4 fruit fly cellular contexts compared by ENCODE assay signal in the genomic region with DNA sequence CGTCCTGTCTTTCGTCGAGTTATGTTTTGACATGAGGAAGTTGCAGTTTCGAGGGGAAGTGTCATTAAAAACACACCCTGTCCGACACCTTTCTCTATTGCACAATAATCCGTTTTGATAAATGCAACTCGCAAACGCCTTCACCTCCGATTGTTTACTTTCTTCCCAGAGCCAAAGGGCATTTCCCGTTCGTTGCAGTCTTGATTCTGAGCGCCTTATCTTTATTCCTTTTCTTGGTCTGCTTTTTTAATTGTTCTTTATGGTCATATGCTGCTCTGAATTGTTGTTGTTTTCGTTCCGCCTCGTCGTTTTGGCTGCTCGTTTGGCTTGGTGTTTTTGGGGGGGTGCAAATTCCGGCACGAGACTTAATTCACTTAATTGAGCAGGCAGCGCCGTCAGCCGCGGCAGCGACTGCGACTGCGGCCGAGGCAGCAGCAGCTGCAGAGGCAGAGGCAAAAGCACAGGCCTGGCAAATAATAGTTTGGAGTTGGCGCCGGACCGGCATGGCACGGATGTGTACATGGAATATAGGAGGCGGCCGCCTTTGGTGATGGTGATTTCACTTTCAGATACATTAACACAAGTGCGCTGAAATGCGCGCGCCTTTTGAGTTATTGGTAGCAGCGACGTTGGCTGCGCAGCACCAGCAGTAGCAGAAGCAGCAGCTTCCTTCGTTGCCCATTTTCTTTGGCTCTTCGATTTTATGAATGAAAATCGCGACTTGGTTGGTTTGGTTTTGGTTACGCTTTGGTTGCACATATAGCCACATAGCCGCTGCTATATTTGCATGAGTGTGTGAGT.
TF ChIP-seq lines count a peak whose summit lies in the region.

No protein-coding gene starts in this region.

- TF ChIP-seq CTCF in whole organism, embryonic (GFP tag; optimal IDR thresholded peaks at IDR 0.05; lab: Kevin White, UChicago): no peak

TF ChIP-seq in whole organism, 6 proteins besides CTCF, POLR2A, EP300 and RAD21:
- peak; percentile 72 for TF ChIP-seq Dll (optimal IDR thresholded peaks at IDR 0.05; lab: Kevin White, UChicago)
- TF ChIP-seq psq (optimal IDR thresholded peaks at IDR 0.05; lab: Kevin White, UChicago): no peak

TF ChIP-seq in whole organism, embryonic, 481 proteins besides CTCF, POLR2A, EP300 and RAD21 (continues in another document):
- TF ChIP-seq pros (GFP tag; optimal IDR thresholded peaks at IDR 0.05; lab: Kevin White, UChicago): peak; percentile 42
- TF ChIP-seq Bgb (GFP tag; IDR thresholded peaks at IDR 0.05; lab: Robert Waterston, UW; ENCODE audit: partially characterized antibody): peak; percentile 29; the same call in 1 of the 2 replicates
- peak; percentile 32 for TF ChIP-seq Ets65A (GFP tag; lab: Kevin White, UChicago)
- no peak for TF ChIP-seq caup (GFP tag; optimal IDR thresholded peaks at IDR 0.05; lab: Kevin White, UChicago; ENCODE audit: severe bottlenecking)
- TF ChIP-seq CG4360 (GFP tag; IDR thresholded peaks at IDR 0.05; lab: Robert Waterston, UW): peak; percentile 48
- TF ChIP-seq Deaf1 (tag; optimal IDR thresholded peaks at IDR 0.05; lab: Kevin White, UChicago): peak; percentile 7
- TF ChIP-seq ase (GFP tag; IDR thresholded peaks at IDR 0.05; lab: Robert Waterston, UW): no peak
- TF ChIP-seq gce (GFP tag; IDR thresholded peaks at IDR 0.05; lab: Robert Waterston, UW): no peak
- no peak for TF ChIP-seq croc (GFP tag; conservative IDR thresholded peaks at IDR 0.05; lab: Robert Waterston, UW)
- no peak for TF ChIP-seq Dp (GFP tag; optimal IDR thresholded peaks at IDR 0.05; lab: Kevin White, UChicago)
- TF ChIP-seq Lim3 (GFP tag; IDR thresholded peaks at IDR 0.05; lab: Robert Waterston, UW): no peak
- no peak for TF ChIP-seq cato (GFP tag; optimal IDR thresholded peaks at IDR 0.05; lab: Kevin White, UChicago; ENCODE audit: borderline replicate concordance)
- no peak for TF ChIP-seq D (optimal IDR thresholded peaks at IDR 0.05; lab: Kevin White, UChicago)
- TF ChIP-seq D (GFP tag; optimal IDR thresholded peaks at IDR 0.05; lab: Kevin White, UChicago): no peak
- no peak for TF ChIP-seq CG8089 (GFP tag; optimal IDR thresholded peaks at IDR 0.05; lab: Kevin White, UChicago)
- TF ChIP-seq nerfin-1 (tag; optimal IDR thresholded peaks at IDR 0.05; lab: Kevin White, UChicago): peak; percentile 81
- TF ChIP-seq CG3847 (GFP tag; IDR thresholded peaks at IDR 0.05; lab: Robert Waterston, UW): 0 out of 2 replicates have a peak, but pooled peaks have one; percentile 12
- TF ChIP-seq Dbx (GFP tag; IDR thresholded peaks at IDR 0.05; lab: Robert Waterston, UW): 0 out of 3 replicates have a peak, but pooled peaks have one; percentile 29
- no peak for TF ChIP-seq sug (tag; optimal IDR thresholded peaks at IDR 0.05; lab: Kevin White, UChicago)
- no peak for TF ChIP-seq sens-2 (GFP tag; IDR thresholded peaks at IDR 0.05; lab: Robert Waterston, UW)
- TF ChIP-seq D19A (tag; optimal IDR thresholded peaks at IDR 0.05; lab: Kevin White, UChicago): peak; percentile 35
- no peak for TF ChIP-seq CG2120 (GFP tag; optimal IDR thresholded peaks at IDR 0.05; lab: Kevin White, UChicago)
- TF ChIP-seq CG11695 (GFP tag; IDR thresholded peaks at IDR 0.05; lab: Robert Waterston, UW): 0 out of 3 replicates have a peak, but pooled peaks have one; percentile 32
- peak; percentile 68; the same call in 1 of the 4 replicates for TF ChIP-seq chinmo (GFP tag; IDR thresholded peaks at IDR 0.05; lab: Robert Waterston, UW; ENCODE audit: partially characterized antibody)
- TF ChIP-seq Usf (GFP tag; optimal IDR thresholded peaks at IDR 0.05; lab: Kevin White, UChicago): no peak

TF ChIP-seq in whole organism, prepupa, 60 proteins besides CTCF, POLR2A, EP300 and RAD21 (continues in another document):
- TF ChIP-seq CG15336 (GFP tag; IDR thresholded peaks at IDR 0.05; lab: Robert Waterston, UW) (no peak), CG6792 (GFP tag; optimal IDR thresholded peaks at IDR 0.05; lab: Kevin White, UChicago) (no peak), Eip75B (GFP tag; optimal IDR thresholded peaks at IDR 0.05; lab: Kevin White, UChicago) (no peak), CG7368 (GFP tag; optimal IDR thresholded peaks at IDR 0.05; lab: Kevin White, UChicago) (no peak), CG3919 (GFP tag; optimal IDR thresholded peaks at IDR 0.05; lab: Kevin White, UChicago) (no peak), Eip78C (GFP tag; lab: Kevin White, UChicago) (peak; percentile 36), CG10669 (GFP tag; optimal IDR thresholded peaks at IDR 0.05; lab: Kevin White, UChicago) (no peak), CG4318 (GFP tag; optimal IDR thresholded peaks at IDR 0.05; lab: Kevin White, UChicago) (no peak), fd85E (GFP tag; optimal IDR thresholded peaks at IDR 0.05; lab: Kevin White, UChicago) (no peak), Ets21C (GFP tag; optimal IDR thresholded peaks at IDR 0.05; lab: Kevin White, UChicago) (no peak), CG32006 (GFP tag; optimal IDR thresholded peaks at IDR 0.05; lab: Kevin White, UChicago) (no peak), CG6808 (GFP tag; optimal IDR thresholded peaks at IDR 0.05; lab: Kevin White, UChicago) (no peak), achi (GFP tag; optimal IDR thresholded peaks at IDR 0.05; lab: Kevin White, UChicago) (no peak), fkh (GFP tag; optimal IDR thresholded peaks at IDR 0.05; lab: Kevin White, UChicago) (no peak), CG3032 (tag; optimal IDR thresholded peaks at IDR 0.05; lab: Kevin White, UChicago) (no peak), eg (GFP tag; IDR thresholded peaks at IDR 0.05; lab: Robert Waterston, UW) (peak; percentile 49; the same call in 1 of the 3 replicates), Sox102F (GFP tag; optimal IDR thresholded peaks at IDR 0.05; lab: Kevin White, UChicago) (no peak), CG11762 (GFP tag; optimal IDR thresholded peaks at IDR 0.05; lab: Kevin White, UChicago; ENCODE audit: insufficient read depth) (no peak), CG6276 (GFP tag; optimal IDR thresholded peaks at IDR 0.05; lab: Kevin White, UChicago) (no peak), lz (GFP tag; optimal IDR thresholded peaks at IDR 0.05; lab: Kevin White, UChicago) (no peak), acj6 (GFP tag; optimal IDR thresholded peaks at IDR 0.05; lab: Kevin White, UChicago) (no peak), dsx (GFP tag; optimal IDR thresholded peaks at IDR 0.05; lab: Kevin White, UChicago; ENCODE audit: poor library complexity, severe bottlenecking) (no peak), svp (GFP tag; lab: Kevin White, UChicago) (peak; percentile 92), pdm3 (GFP tag; optimal IDR thresholded peaks at IDR 0.05; lab: Kevin White, UChicago) (no peak), fd59A (GFP tag; optimal IDR thresholded peaks at IDR 0.05; lab: Kevin White, UChicago) (no peak), CG11902 (GFP tag; optimal IDR thresholded peaks at IDR 0.05; lab: Kevin White, UChicago) (no peak), topi (GFP tag; optimal IDR thresholded peaks at IDR 0.05; lab: Kevin White, UChicago) (no peak), Smox (GFP tag; optimal IDR thresholded peaks at IDR 0.05; lab: Kevin White, UChicago) (no peak), CG6854 (GFP tag; optimal IDR thresholded peaks at IDR 0.05; lab: Kevin White, UChicago) (peak; percentile 16)

TF ChIP-seq in whole organism, wandering third instar larva, 38 proteins besides CTCF, POLR2A, EP300 and RAD21:
- TF ChIP-seq fru (GFP tag; optimal IDR thresholded peaks at IDR 0.05; lab: Kevin White, UChicago): peak; percentile 19
- peak; percentile 34 for TF ChIP-seq psq (GFP tag; optimal IDR thresholded peaks at IDR 0.05; lab: Kevin White, UChicago)
- no peak for TF ChIP-seq Rel (GFP tag; optimal IDR thresholded peaks at IDR 0.05; lab: Kevin White, UChicago)
- peak; percentile 50 for TF ChIP-seq Rel (tag; optimal IDR thresholded peaks at IDR 0.05; lab: Kevin White, UChicago)
- TF ChIP-seq Hr78 (GFP tag; optimal IDR thresholded peaks at IDR 0.05; lab: Kevin White, UChicago): no peak
- no peak for TF ChIP-seq h (GFP tag; optimal IDR thresholded peaks at IDR 0.05; lab: Kevin White, UChicago)
- TF ChIP-seq OdsH (GFP tag; optimal IDR thresholded peaks at IDR 0.05; lab: Kevin White, UChicago): no peak
